Worm (Caenorhabditis elegans) whole organism, L4 larva: ENCODE results near the gene srbc-58.

ENCODE experiments used
- F49E8.2 ChIP-seq: sonication (generic microtip); optimal IDR thresholded peaks from 2 replicates; lab custom pipeline; 2016; ENCODE audit warnings: missing compliant biosample characterization, mild to moderate bottlenecking, missing genetic modification characterization, borderline replicate concordance
- T26A8.4 ChIP-seq: fragments of 200-800 bp; sonication (Bioruptor generic); IDR thresholded peaks from 2 replicates; pipeline ENCODE4 v1.3.6; 2022; ENCODE audit warnings: missing genetic modification characterization, missing compliant biosample characterization
- Y48G9A.11 ChIP-seq: fragments of 200-800 bp; sonication (Bioruptor generic); IDR thresholded peaks from 2 replicates; pipeline ENCODE4 v1.3.6; 2022; ENCODE audit warnings: missing genetic modification reagents, missing genetic modification characterization, missing compliant biosample characterization
- Y75B8A.6 ChIP-seq: fragments of 200-800 bp; sonication (Bioruptor generic); IDR thresholded peaks from 2 replicates; pipeline ENCODE4 v1.3.6; 2022; ENCODE audit warnings: missing genetic modification reagents, missing genetic modification characterization, missing compliant biosample characterization
- attf-4 ChIP-seq: sonication (generic microtip); optimal IDR thresholded peaks from 3 replicates; lab custom pipeline; 2017; ENCODE audit warnings: missing biosample characterization, missing genetic modification characterization
- ceh-20 ChIP-seq: fragments of 200-800 bp; sonication (Bioruptor generic); IDR thresholded peaks from 2 replicates; pipeline ENCODE4 v1.3.6; 2022; ENCODE audit warnings: missing genetic modification reagents, missing genetic modification characterization, missing compliant biosample characterization
- ceh-28 ChIP-seq: fragments of 150-350 bp; optimal IDR thresholded peaks from 2 replicates; lab custom pipeline; 2014; ENCODE audit warnings: missing biosample characterization, missing genetic modification reagents, missing genetic modification characterization
- ceh-44 ChIP-seq: fragments of 200-800 bp; sonication (Bioruptor generic); IDR thresholded peaks from 2 replicates; pipeline ENCODE4 v1.3.6; 2022; ENCODE audit warnings: missing genetic modification reagents, missing genetic modification characterization, missing compliant biosample characterization
- ceh-62 ChIP-seq: sonication (generic microtip); optimal IDR thresholded peaks from 2 replicates; lab custom pipeline; 2017; ENCODE audit warnings: missing biosample characterization, missing genetic modification characterization
- ctbp-1 ChIP-seq: fragments of 200-800 bp; sonication (Bioruptor generic); IDR thresholded peaks from 2 replicates; pipeline ENCODE4 v1.3.6; 2022; ENCODE audit warnings: missing genetic modification reagents, missing genetic modification characterization, missing compliant biosample characterization
- dpl-1 ChIP-seq: fragments of 150-350 bp; optimal IDR thresholded peaks from 2 replicates; lab custom pipeline; 2014; ENCODE audit warnings: missing biosample characterization, missing genetic modification reagents, missing genetic modification characterization
- duxl-1 ChIP-seq: sonication (generic microtip); optimal IDR thresholded peaks from 2 replicates; lab custom pipeline; 2016; ENCODE audit warnings: mild to moderate bottlenecking, missing genetic modification characterization, moderate library complexity, missing compliant biosample characterization; ENCODE audit not compliant: poor library complexity
- dve-1 ChIP-seq: sonication (generic microtip); optimal IDR thresholded peaks from 2 replicates; lab custom pipeline; 2017; ENCODE audit warnings: antibody characterized with exemption, mild to moderate bottlenecking, missing genetic modification characterization, missing compliant biosample characterization; ENCODE audit not compliant: insufficient read depth
- egl-43 ChIP-seq: fragments of 200-800 bp; sonication (Bioruptor generic); IDR thresholded peaks from 2 replicates; pipeline ENCODE4 v1.3.6; 2022; ENCODE audit warnings: missing genetic modification reagents, missing genetic modification characterization, missing compliant biosample characterization
- fkh-10 ChIP-seq: fragments of 150-350 bp; optimal IDR thresholded peaks from 2 replicates; lab custom pipeline; 2014; ENCODE audit warnings: missing biosample characterization, missing genetic modification reagents, missing genetic modification characterization
- fos-1 ChIP-seq: fragments of 150-350 bp; optimal IDR thresholded peaks from 2 replicates; lab custom pipeline; 2014; ENCODE audit warnings: missing biosample characterization, missing genetic modification characterization
- gei-8 ChIP-seq: fragments of 200-800 bp; sonication (Bioruptor generic); optimal IDR thresholded peaks from 2 replicates; lab custom pipeline; 2018; ENCODE audit warnings: mild to moderate bottlenecking, missing genetic modification characterization, missing compliant biosample characterization
- hlh-30 ChIP-seq: sonication (generic microtip); optimal IDR thresholded peaks from 2 replicates; lab custom pipeline; 2017; ENCODE audit warnings: antibody characterized with exemption, mild to moderate bottlenecking, missing genetic modification characterization, missing compliant biosample characterization; ENCODE audit not compliant: insufficient read depth
- lin-1 ChIP-seq: fragments of 200-800 bp; sonication (Bioruptor generic); IDR thresholded peaks from 2 replicates; pipeline ENCODE4 v1.3.6; 2022; ENCODE audit warnings: missing genetic modification reagents, missing genetic modification characterization, missing compliant biosample characterization
- lin-39 ChIP-seq: fragments of 150-350 bp; optimal IDR thresholded peaks from 2 replicates; lab custom pipeline; 2014; ENCODE audit warnings: missing biosample characterization, missing genetic modification reagents, missing genetic modification characterization
- lir-3 ChIP-seq: sonication (generic microtip); optimal IDR thresholded peaks from 2 replicates; lab custom pipeline; 2016; ENCODE audit warnings: mild to moderate bottlenecking, missing genetic modification characterization, missing compliant biosample characterization
- madf-5 ChIP-seq, 2 experiments: fragments of 200-800 bp; sonication (Bioruptor generic); IDR thresholded peaks; 2 replicates each; pipeline ENCODE4 v1.3.6; 2022; ENCODE audit warnings: missing compliant biosample characterization in 2 of 2, missing genetic modification characterization in 2 of 2
- mdl-1 ChIP-seq, 2 experiments: fragments of 150-350 bp in 1 of 2; sonication (generic microtip) in 1 of 2; optimal IDR thresholded peaks; 2 replicates each; lab custom pipeline; 2014 to 2017; ENCODE audit warnings: missing biosample characterization in 2 of 2, missing genetic modification characterization in 2 of 2
- mep-1 ChIP-seq: fragments of 150-350 bp; sonication (generic microtip); optimal IDR thresholded peaks from 3 replicates; lab custom pipeline; 2014; ENCODE audit warnings: missing biosample characterization, missing genetic modification characterization
- mxl-2 ChIP-seq: fragments of 200-800 bp; sonication (Bioruptor generic); conservative IDR thresholded peaks from 2 replicates; pipeline ENCODE4 v1.3.6; 2022; ENCODE audit warnings: missing genetic modification reagents, missing genetic modification characterization, missing compliant biosample characterization
- mxl-3 ChIP-seq: fragments of 200-800 bp; sonication (Bioruptor generic); optimal IDR thresholded peaks from 2 replicates; lab custom pipeline; 2018; ENCODE audit warnings: mild to moderate bottlenecking, missing genetic modification characterization, missing compliant biosample characterization
- nhr-102 ChIP-seq: sonication (generic microtip); optimal IDR thresholded peaks from 2 replicates; lab custom pipeline; 2016; ENCODE audit warnings: mild to moderate bottlenecking, missing genetic modification characterization, moderate library complexity, missing compliant biosample characterization
- nhr-28 ChIP-seq: fragments of 150-350 bp; optimal IDR thresholded peaks from 2 replicates; lab custom pipeline; 2014; ENCODE audit warnings: missing biosample characterization, missing genetic modification characterization
- nhr-41 ChIP-seq: fragments of 200-800 bp; sonication (Bioruptor generic); IDR thresholded peaks from 2 replicates; pipeline ENCODE4 v1.3.6; 2022; ENCODE audit warnings: missing genetic modification reagents, missing genetic modification characterization, missing compliant biosample characterization
- nhr-42 ChIP-seq: fragments of 200-800 bp; sonication (Bioruptor generic); IDR thresholded peaks from 2 replicates; pipeline ENCODE4 v1.3.6; 2022; ENCODE audit warnings: missing genetic modification characterization, missing compliant biosample characterization
- nhr-48 ChIP-seq: sonication (generic microtip); optimal IDR thresholded peaks from 2 replicates; lab custom pipeline; 2016; ENCODE audit warnings: mild to moderate bottlenecking, missing genetic modification characterization, missing compliant biosample characterization
- nhr-77 ChIP-seq: fragments of 150-350 bp; optimal IDR thresholded peaks from 2 replicates; lab custom pipeline; 2014; ENCODE audit warnings: missing biosample characterization, missing genetic modification characterization
- php-3 ChIP-seq: fragments of 200-800 bp; sonication (Bioruptor generic); IDR thresholded peaks from 2 replicates; pipeline ENCODE4 v1.3.6; 2022; ENCODE audit warnings: missing genetic modification reagents, missing genetic modification characterization, missing compliant biosample characterization
- set-16 ChIP-seq: fragments of 200-800 bp; sonication (Bioruptor generic); IDR thresholded peaks from 2 replicates; pipeline ENCODE4 v1.3.6; 2022; ENCODE audit warnings: missing genetic modification reagents, missing genetic modification characterization, missing compliant biosample characterization
- snpc-1.2 ChIP-seq: fragments of 200-800 bp; sonication (Bioruptor generic); IDR thresholded peaks from 2 replicates; pipeline ENCODE4 v1.3.6; 2022; ENCODE audit warnings: missing genetic modification reagents, missing genetic modification characterization, missing compliant biosample characterization
- snpc-4 ChIP-seq: fragments of 150-350 bp; optimal IDR thresholded peaks from 2 replicates; lab custom pipeline; 2014; ENCODE audit warnings: missing biosample characterization, missing genetic modification characterization
- tra-1 ChIP-seq: fragments of 200-800 bp; sonication (Bioruptor generic); IDR thresholded peaks from 2 replicates; pipeline ENCODE4 v1.3.6; 2022; ENCODE audit warnings: missing genetic modification reagents, missing genetic modification characterization, missing compliant biosample characterization
- unc-130 ChIP-seq: sonication (generic microtip); optimal IDR thresholded peaks from 2 replicates; lab custom pipeline; 2016; ENCODE audit warnings: missing genetic modification reagents, missing genetic modification characterization, missing compliant biosample characterization
- unc-39 ChIP-seq: sonication (generic microtip); optimal IDR thresholded peaks from 2 replicates; lab custom pipeline; 2017; ENCODE audit warnings: missing biosample characterization, missing genetic modification characterization
- zfp-2 ChIP-seq: sonication (generic microtip); optimal IDR thresholded peaks from 2 replicates; lab custom pipeline; 2016; ENCODE audit warnings: mild to moderate bottlenecking, missing genetic modification characterization, missing compliant biosample characterization
- zfp-3 ChIP-seq: fragments of 200-800 bp; sonication (Bioruptor generic); conservative IDR thresholded peaks from 2 replicates; pipeline ENCODE4 v1.3.6; 2022; ENCODE audit warnings: missing genetic modification reagents, missing genetic modification characterization, missing compliant biosample characterization
- zip-2 ChIP-seq: fragments of 150-350 bp; optimal IDR thresholded peaks from 2 replicates; lab custom pipeline; 2014; ENCODE audit warnings: missing biosample characterization, missing genetic modification characterization

srbc-58 gene

DNA sequence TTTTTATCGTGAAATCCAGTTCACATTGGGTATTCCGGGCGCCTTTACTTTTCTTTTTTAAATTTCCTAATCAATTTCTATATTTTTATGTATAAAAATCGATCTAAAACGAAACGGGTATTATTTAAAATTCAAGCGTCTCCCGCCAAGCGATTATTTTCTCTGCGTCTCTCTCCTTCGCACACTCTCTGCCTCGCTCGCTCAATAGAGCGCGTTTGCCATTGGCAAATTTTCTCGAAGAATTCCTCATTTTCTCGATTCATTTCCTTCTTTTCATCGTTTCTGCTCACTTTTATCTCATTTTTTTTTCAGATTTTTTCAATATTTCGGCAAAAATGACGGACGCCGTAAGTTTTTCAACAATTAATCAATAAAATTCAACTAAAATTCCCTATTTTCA is 1.5 kb upstream of the srbc-58 start, which contains the start of gene sti-1 (continued):
- TF ChIP-seq gei-8 (GFP tag; lab: Kevin White, UChicago) (no peak), unc-39 (no peak), attf-4 (tag; lab: Kevin White, UChicago) (no peak), zfp-3 (GFP tag; lab: Robert Waterston, UW) (0 out of 2 replicates have a peak, but pooled peaks have one; percentile 47), unc-130 (GFP tag; lab: Kevin White, UChicago) (no peak), fkh-10 (peak; percentile 35)

DNA sequence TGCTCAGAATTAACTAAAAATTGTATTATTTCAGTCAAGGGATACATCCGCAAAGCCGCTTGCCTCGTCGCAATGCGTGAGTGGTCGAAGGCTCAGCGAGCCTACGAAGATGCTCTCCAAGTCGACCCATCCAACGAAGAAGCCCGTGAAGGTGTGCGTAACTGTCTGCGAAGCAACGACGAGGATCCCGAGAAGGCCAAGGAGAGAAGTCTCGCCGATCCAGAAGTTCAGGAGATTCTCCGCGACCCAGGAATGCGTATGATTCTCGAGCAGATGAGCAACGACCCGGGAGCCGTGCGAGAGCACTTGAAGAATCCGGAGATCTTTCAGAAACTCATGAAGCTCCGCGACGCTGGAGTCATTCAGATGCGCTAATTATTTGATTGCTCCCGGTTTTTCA is 454 bp upstream of the srbc-58 start:
- TF ChIP-seq madf-5 (GFP tag; IDR thresholded peaks at IDR 0.05; lab: Robert Waterston, UW), result 0 out of 4 replicates have a peak, but pooled peaks of 1 of the 2 experiments have one; percentile 30
- no peak for TF ChIP-seq lin-39
- peak; percentile 72 for TF ChIP-seq set-16 (GFP tag; lab: Robert Waterston, UW)

DNA sequence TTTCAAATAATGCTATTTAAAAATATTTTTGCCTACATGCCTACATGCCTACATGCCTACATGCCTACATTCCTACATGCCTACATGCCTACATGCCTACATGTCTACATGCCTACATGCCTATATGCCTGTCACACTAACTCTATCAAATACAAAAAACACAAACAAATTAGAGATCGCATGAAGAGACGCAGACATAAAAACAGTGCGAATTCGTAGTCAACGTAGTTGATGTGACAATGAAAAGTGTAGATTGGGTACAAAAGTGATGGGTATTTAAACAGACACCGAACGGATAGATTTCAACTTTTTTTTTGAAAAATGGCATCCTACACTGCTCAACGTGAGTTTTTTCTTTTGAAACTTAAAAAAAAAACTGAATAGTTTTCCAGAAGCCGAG is 2.5 kb downstream of the srbc-58 start, which contains the start of gene R09E12.9:
TSS of gene R09E12.9 (plus strand) at position 316 of the 400 bp plus-strand sequence.
- TF ChIP-seq duxl-1 (tag; lab: Kevin White, UChicago) (peak; percentile 20), nhr-41 (GFP tag; lab: Robert Waterston, UW) (no peak), nhr-28 (peak; percentile 100), mdl-1 (tag; optimal IDR thresholded peaks at IDR 0.05; lab: Kevin White, UChicago) (no peak), nhr-42 (GFP tag; lab: Robert Waterston, UW) (peak; percentile 95), nhr-77 (tag; lab: Kevin White, UChicago) (peak; percentile 100), nhr-102 (tag; lab: Kevin White, UChicago) (no peak), dpl-1 (peak; percentile 3), mxl-2 (GFP tag; lab: Robert Waterston, UW) (no peak), ctbp-1 (no peak), fos-1 (no peak), ceh-28 (no peak), snpc-1.2 (GFP tag; lab: Robert Waterston, UW) (no peak), dve-1 (no peak)

DNA sequence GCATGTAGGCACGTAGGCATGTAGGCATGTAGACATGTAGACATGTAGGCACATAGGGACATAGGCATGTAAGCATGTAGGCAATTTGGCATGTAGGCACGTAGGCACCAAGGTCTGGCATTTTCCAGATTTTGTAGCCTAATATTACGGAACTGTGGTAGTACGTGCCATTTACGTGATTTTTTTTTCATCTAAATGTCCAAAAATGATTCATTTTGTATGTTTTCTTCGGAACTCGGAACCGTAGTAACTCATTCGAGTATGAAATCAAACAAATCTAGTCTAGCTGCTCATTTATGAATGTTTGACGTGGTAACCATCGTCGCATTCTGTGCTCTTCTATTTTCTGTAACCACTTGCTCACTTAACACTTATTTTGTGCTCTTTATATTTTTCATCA is 3.5 kb downstream of the srbc-58 start, which contains the start of gene srbc-59:
TSS of gene srbc-59 (plus strand) at position 301 of the 400 bp plus-strand sequence.
- TF ChIP-seq lin-1 (GFP tag; lab: Robert Waterston, UW), result no peak
- no peak for TF ChIP-seq zfp-2 (tag; lab: Kevin White, UChicago)
- no peak for TF ChIP-seq snpc-4
- no peak for TF ChIP-seq egl-43 (GFP tag; lab: Robert Waterston, UW)
- TF ChIP-seq ceh-20 (GFP tag; lab: Robert Waterston, UW), result no peak
- no peak for TF ChIP-seq zip-2 (tag; lab: Kevin White, UChicago)
- TF ChIP-seq mep-1, result no peak
- no peak for TF ChIP-seq tra-1 (GFP tag; lab: Robert Waterston, UW)
- no peak for TF ChIP-seq php-3 (GFP tag; lab: Robert Waterston, UW)
- TF ChIP-seq Y48G9A.11 (GFP tag; lab: Robert Waterston, UW), result no peak
- TF ChIP-seq duxl-1 (tag; lab: Kevin White, UChicago), result no peak
- no peak for TF ChIP-seq F49E8.2 (tag; lab: Kevin White, UChicago)
- TF ChIP-seq T26A8.4 (GFP tag; lab: Robert Waterston, UW), result no peak
- no peak for TF ChIP-seq Y75B8A.6 (GFP tag; lab: Robert Waterston, UW)
- TF ChIP-seq lir-3 (tag; lab: Kevin White, UChicago), result no peak
- no peak for TF ChIP-seq hlh-30
- no peak for TF ChIP-seq ceh-62 (tag; lab: Kevin White, UChicago)
- TF ChIP-seq ceh-44 (GFP tag; lab: Robert Waterston, UW), result no peak
- TF ChIP-seq nhr-48 (tag; lab: Kevin White, UChicago), result no peak
- no peak for TF ChIP-seq mxl-3 (GFP tag; lab: Kevin White, UChicago)
